Worm (Caenorhabditis elegans): ENCODE measurements around the gene sly-1.

DNA sequence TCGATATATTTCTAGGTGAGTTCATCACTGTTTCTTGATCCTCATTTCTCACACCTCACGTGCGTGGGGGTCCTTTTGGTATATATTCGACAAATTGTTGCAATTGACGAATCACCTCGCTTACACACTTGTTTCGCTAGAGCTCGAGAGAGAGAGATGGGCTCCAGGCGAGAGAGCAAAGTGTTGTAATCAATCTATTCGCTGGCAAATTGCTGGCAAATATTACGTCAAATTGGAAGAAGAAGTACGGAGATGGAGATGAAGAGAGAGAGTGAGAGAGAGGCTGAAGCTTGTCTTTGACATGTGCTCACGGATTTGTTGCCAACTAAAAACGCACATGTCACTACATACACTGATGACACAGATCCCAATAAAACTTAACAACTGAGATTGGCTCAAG is 19.1 kb downstream of the sly-1 start:
- TF ChIP-seq him-1 (tag; optimal IDR thresholded peaks at IDR 0.05), result no peak
- no peak for TF ChIP-seq W03F9.2 (tag; optimal IDR thresholded peaks at IDR 0.05)
